Fruit fly (Drosophila melanogaster): Measurements from ENCODE around the gene Cbs.
A peak's percentile ranks its signal among the peaks of the same experiment; 100 is the strongest.

Gene Cbs

dm6 chrX:21044831-21045447 lies at the start of gene Cbs (continued):
- TF ChIP-seq Sry-β (GFP tag; optimal IDR thresholded peaks at IDR 0.05) (no peak), CG7839 (tag; optimal IDR thresholded peaks at IDR 0.05) (peak; percentile 83), hbn (GFP tag; IDR thresholded peaks at IDR 0.05; ENCODE audit: partially characterized antibody) (no peak), CG13775 (GFP tag; optimal IDR thresholded peaks at IDR 0.05) (peak; percentile 74), dimm (GFP tag; IDR thresholded peaks at IDR 0.05) (peak; percentile 52; the same call in 1 of the 2 replicates), Hr39 (optimal IDR thresholded peaks at IDR 0.05) (no peak), B-H1 (GFP tag; IDR thresholded peaks at IDR 0.05) (0 out of 3 replicates have a peak, but pooled peaks have one; percentile 23), Ada2b (GFP tag; IDR thresholded peaks at IDR 0.05) (peak; percentile 57), Pdp1 (GFP tag; optimal IDR thresholded peaks at IDR 0.05) (no peak), CG18476 (GFP tag; optimal IDR thresholded peaks at IDR 0.05) (peak; percentile 1), CG30431 (GFP tag; optimal IDR thresholded peaks at IDR 0.05) (peak; percentile 42), bcd (GFP tag; optimal IDR thresholded peaks at IDR 0.05) (peak; percentile 66), CTCF (GFP tag; optimal IDR thresholded peaks at IDR 0.05) (no peak), CG6813 (GFP tag; optimal IDR thresholded peaks at IDR 0.05) (peak; percentile 62), z (GFP tag; IDR thresholded peaks at IDR 0.05) (no peak), HmgZ (tag; optimal IDR thresholded peaks at IDR 0.05) (peak; percentile 44), CG12071 (GFP tag; optimal IDR thresholded peaks at IDR 0.05) (no peak), CG2120 (GFP tag; optimal IDR thresholded peaks at IDR 0.05) (peak; percentile 31), CG10274 (GFP tag; optimal IDR thresholded peaks at IDR 0.05) (peak; percentile 16), cg (GFP tag; optimal IDR thresholded peaks at IDR 0.05) (no peak), B-H2 (GFP tag; optimal IDR thresholded peaks at IDR 0.05) (peak; percentile 51), Atf6 (GFP tag; IDR thresholded peaks at IDR 0.05) (peak; percentile 67), Dip2 (GFP tag; IDR thresholded peaks at IDR 0.05) (no peak), CkIIα-i1 (GFP tag; IDR thresholded peaks at IDR 0.05) (no peak), CG18262 (tag; optimal IDR thresholded peaks at IDR 0.05) (peak; percentile 73), gce (GFP tag; IDR thresholded peaks at IDR 0.05) (0 out of 3 replicates have a peak, but pooled peaks have one; percentile 29), CG15011 (GFP tag; optimal IDR thresholded peaks at IDR 0.05) (no peak), CG4360 (GFP tag; IDR thresholded peaks at IDR 0.05) (no peak; the same call in 1 of the 2 replicates), Lim3 (GFP tag; IDR thresholded peaks at IDR 0.05) (no peak), CG7987 (GFP tag; optimal IDR thresholded peaks at IDR 0.05) (no peak), ken (GFP tag; IDR thresholded peaks at IDR 0.05) (peak; percentile 70; the same call in 2 of the 3 replicates), BtbVII (GFP tag; optimal IDR thresholded peaks at IDR 0.05) (peak; percentile 80), CG30403 (GFP tag; optimal IDR thresholded peaks at IDR 0.05) (peak; percentile 53), ERR (GFP tag; optimal IDR thresholded peaks at IDR 0.05) (no peak), zen (tag; optimal IDR thresholded peaks at IDR 0.05) (peak; percentile 2), Optix (GFP tag; IDR thresholded peaks at IDR 0.05) (peak; percentile 80), MTF-1 (GFP tag; optimal IDR thresholded peaks at IDR 0.05; ENCODE audit: borderline replicate concordance) (peak; percentile 12), corto (GFP tag; optimal IDR thresholded peaks at IDR 0.05) (no peak), CG2875 (GFP tag; optimal IDR thresholded peaks at IDR 0.05) (peak; percentile 19), NC2α (GFP tag; optimal IDR thresholded peaks at IDR 0.05) (no peak), Doc2 (GFP tag; IDR thresholded peaks at IDR 0.05) (no peak), CG16813 (GFP tag; IDR thresholded peaks at IDR 0.05; ENCODE audit: partially characterized antibody) (no peak), cwo (GFP tag; optimal IDR thresholded peaks at IDR 0.05) (peak; percentile 65), tna (GFP tag; IDR thresholded peaks at IDR 0.05; ENCODE audit: partially characterized antibody) (0 out of 2 replicates have a peak, but pooled peaks have one; percentile 6), chinmo (GFP tag; IDR thresholded peaks at IDR 0.05; ENCODE audit: partially characterized antibody) (no peak; the same call in 3 of the 4 replicates), CG5180 (GFP tag; optimal IDR thresholded peaks at IDR 0.05) (peak; percentile 28), lov (optimal IDR thresholded peaks at IDR 0.05) (no peak), lov (GFP tag; IDR thresholded peaks at IDR 0.05) (0 out of 3 replicates have a peak, but pooled peaks have one; percentile 37), CG2202 (tag; optimal IDR thresholded peaks at IDR 0.05) (no peak), CG11247 (GFP tag; IDR thresholded peaks at IDR 0.05) (peak; percentile 38; the same call in 1 of the 2 replicates)

Data from whole organism, embryonic.